Fruit fly (Drosophila melanogaster) whole organism, embryonic: Measurements from ENCODE around the gene CG31038.

Experiments used
- Atf3 ChIP-seq: fragments of 200-800 bp; sonication (Bioruptor generic); optimal IDR thresholded peaks from 3 replicates; lab custom pipeline; 2016; ENCODE audit warnings: missing biosample characterization, missing genetic modification characterization
- CG10366 ChIP-seq: fragments of 200-800 bp; sonication (Bioruptor generic); IDR thresholded peaks from 2 replicates; pipeline ENCODE4 v1.3.6; 2022; ENCODE audit warnings: missing biosample characterization, missing genetic modification characterization
- CG11093 ChIP-seq: fragments of 200-800 bp; sonication (Bioruptor generic); IDR thresholded peaks from 3 replicates; pipeline ENCODE4 v1.3.6; 2022; ENCODE audit warnings: missing biosample characterization, missing genetic modification characterization
- CG1233 ChIP-seq: fragments of 200-800 bp; sonication (Bioruptor generic); optimal IDR thresholded peaks from 4 replicates; lab custom pipeline; 2018; ENCODE audit warnings: missing biosample characterization, mild to moderate bottlenecking, missing genetic modification characterization
- CG15269 ChIP-seq: fragments of 200-800 bp; sonication (Bioruptor generic); optimal IDR thresholded peaks from 2 replicates; lab custom pipeline; 2018; ENCODE audit warnings: missing biosample characterization, mild to moderate bottlenecking, missing genetic modification characterization, moderate library complexity
- CG15601 ChIP-seq: fragments of 200-800 bp; sonication (Bioruptor generic); optimal IDR thresholded peaks from 3 replicates; lab custom pipeline; 2019; ENCODE audit warnings: missing biosample characterization, mild to moderate bottlenecking, missing genetic modification characterization, moderate library complexity
- CG18476 ChIP-seq: fragments of 200-800 bp; sonication (Bioruptor generic); optimal IDR thresholded peaks from 2 replicates; lab custom pipeline; 2016; ENCODE audit warnings: missing biosample characterization, mild to moderate bottlenecking, missing genetic modification characterization
- CG2116 ChIP-seq: fragments of 200-800 bp; sonication (Bioruptor generic); optimal IDR thresholded peaks from 3 replicates; lab custom pipeline; 2018; ENCODE audit warnings: missing biosample characterization, mild to moderate bottlenecking, missing genetic modification characterization
- CG3065 ChIP-seq: fragments of 200-800 bp; sonication (Bioruptor generic); optimal IDR thresholded peaks from 2 replicates; lab custom pipeline; 2016; ENCODE audit warnings: missing biosample characterization, missing genetic modification characterization
- CG34224 ChIP-seq: fragments of 200-800 bp; sonication (Bioruptor generic); IDR thresholded peaks from 3 replicates; pipeline ENCODE4 v1.3.6; 2022; ENCODE audit warnings: missing biosample characterization, missing genetic modification characterization; ENCODE audit not compliant: partially characterized antibody
- CG6175 ChIP-seq: fragments of 200-800 bp; sonication (Bioruptor generic); IDR thresholded peaks from 3 replicates; pipeline ENCODE4 v1.3.6; 2022; ENCODE audit warnings: missing biosample characterization, missing genetic modification characterization
- CG6254 ChIP-seq: fragments of 200-800 bp; sonication (Bioruptor generic); optimal IDR thresholded peaks from 3 replicates; lab custom pipeline; 2017; ENCODE audit warnings: mild to moderate bottlenecking, missing biosample characterization, missing genetic modification reagents, missing genetic modification characterization
- CG6272 ChIP-seq: fragments of 200-800 bp; sonication (Bioruptor generic); IDR thresholded peaks from 2 replicates; pipeline ENCODE4 v1.3.6; 2022; ENCODE audit warnings: missing biosample characterization, missing genetic modification characterization
- CG8281 ChIP-seq: fragments of 200-800 bp; sonication (Bioruptor generic); optimal IDR thresholded peaks from 2 replicates; lab custom pipeline; 2018; ENCODE audit warnings: missing biosample characterization, mild to moderate bottlenecking, missing genetic modification characterization, moderate library complexity
- CG8765 ChIP-seq: fragments of 200-800 bp; sonication (Bioruptor generic); IDR thresholded peaks from 2 replicates; pipeline ENCODE4 v1.3.6; 2022; ENCODE audit warnings: missing biosample characterization, missing genetic modification characterization
- CG9437 ChIP-seq: fragments of 200-800 bp; sonication (Bioruptor generic); optimal IDR thresholded peaks from 2 replicates; lab custom pipeline; 2018; ENCODE audit warnings: missing biosample characterization, mild to moderate bottlenecking, missing genetic modification characterization
- CG9817 ChIP-seq: fragments of 200-800 bp; sonication (Bioruptor generic); optimal IDR thresholded peaks from 2 replicates; lab custom pipeline; 2018; ENCODE audit warnings: missing biosample characterization, mild to moderate bottlenecking, missing genetic modification characterization, moderate library complexity
- Dfd ChIP-seq, 2 experiments: fragments of >200 bp; optimal IDR thresholded peaks; 2 replicates each; lab custom pipeline; 2017; ENCODE audit warnings: missing biosample characterization in 2 of 2, missing genetic modification characterization in 2 of 2
- Dref ChIP-seq: fragments of 200-800 bp; sonication (Bioruptor generic); IDR thresholded peaks from 2 replicates; pipeline ENCODE4 v1.3.6; 2022; ENCODE audit warnings: missing biosample characterization, missing genetic modification characterization
- Fer2 ChIP-seq: fragments of 200-800 bp; sonication (Bioruptor generic); optimal IDR thresholded peaks from 2 replicates; lab custom pipeline; 2018; ENCODE audit warnings: missing biosample characterization, mild to moderate bottlenecking, missing genetic modification characterization, moderate library complexity
- Gsc ChIP-seq: fragments of 200-800 bp; sonication (Bioruptor generic); IDR thresholded peaks from 2 replicates; pipeline ENCODE4 v1.3.6; 2022; ENCODE audit warnings: missing biosample characterization, missing genetic modification characterization
- Gug ChIP-seq: fragments of 200-800 bp; sonication (Bioruptor generic); IDR thresholded peaks from 4 replicates; pipeline ENCODE4 v1.3.6; 2022; ENCODE audit warnings: missing biosample characterization, missing genetic modification characterization
- HHEX ChIP-seq: fragments of 200-800 bp; sonication (Bioruptor generic); optimal IDR thresholded peaks from 3 replicates; lab custom pipeline; 2017; ENCODE audit warnings: missing biosample characterization, mild to moderate bottlenecking, missing genetic modification characterization, missing genetic modification reagents
- Jarid2 ChIP-seq: fragments of 200-800 bp; sonication (Bioruptor generic); optimal IDR thresholded peaks from 3 replicates; lab custom pipeline; 2017; ENCODE audit warnings: mild to moderate bottlenecking, missing biosample characterization, missing genetic modification reagents, missing genetic modification characterization
- MBD-R2 ChIP-seq: fragments of 200-800 bp; sonication (Bioruptor generic); IDR thresholded peaks from 2 replicates; pipeline ENCODE4 v1.3.6; 2022; ENCODE audit warnings: missing biosample characterization, missing genetic modification characterization
- Nf-YB ChIP-seq: fragments of 200-800 bp; sonication (Bioruptor generic); optimal IDR thresholded peaks from 3 replicates; lab custom pipeline; 2019; ENCODE audit warnings: missing biosample characterization, mild to moderate bottlenecking, missing genetic modification characterization, moderate library complexity
- Ptx1 ChIP-seq: fragments of 200-800 bp; sonication (Bioruptor generic); IDR thresholded peaks from 2 replicates; pipeline ENCODE4 v1.3.6; 2022; ENCODE audit warnings: missing biosample characterization, missing genetic modification characterization
- Scr ChIP-seq: fragments of 200-800 bp; sonication (Bioruptor generic); IDR thresholded peaks from 2 replicates; pipeline ENCODE4 v1.3.6; 2022; ENCODE audit warnings: missing biosample characterization, missing genetic modification characterization; ENCODE audit not compliant: partially characterized antibody
- Stat92E ChIP-seq, 3 experiments: fragments of >200 bp in 2 of 3; fragments of 200-800 bp in 1 of 3; sonication (Bioruptor generic) in 1 of 3; optimal IDR thresholded peaks; 2 replicates each; lab custom pipeline; 2017 to 2019; ENCODE audit warnings: missing biosample characterization in 3 of 3, missing genetic modification characterization in 3 of 3, mild to moderate bottlenecking in 1 of 3, moderate library complexity in 1 of 3
- Xbp1 ChIP-seq: fragments of 200-800 bp; sonication (Bioruptor generic); optimal IDR thresholded peaks from 3 replicates; lab custom pipeline; 2016; ENCODE audit warnings: missing biosample characterization, mild to moderate bottlenecking, missing genetic modification characterization
- bsh ChIP-seq, 2 experiments: fragments of 200-800 bp; sonication (Bioruptor generic); optimal IDR thresholded peaks; 2 replicates each; lab custom pipeline; 2017 to 2018; ENCODE audit warnings: mild to moderate bottlenecking in 2 of 2, missing biosample characterization in 2 of 2, missing genetic modification characterization in 2 of 2, moderate library complexity in 1 of 2
- cad ChIP-seq: fragments of >200 bp; optimal IDR thresholded peaks from 2 replicates; lab custom pipeline; 2017; ENCODE audit warnings: missing biosample characterization, missing genetic modification characterization
- corto ChIP-seq: fragments of 200-800 bp; sonication (Bioruptor generic); optimal IDR thresholded peaks from 2 replicates; lab custom pipeline; 2016; ENCODE audit warnings: missing biosample characterization, mild to moderate bottlenecking, missing genetic modification characterization, moderate library complexity
- cwo ChIP-seq: fragments of 200-800 bp; sonication (Bioruptor generic); optimal IDR thresholded peaks from 3 replicates; lab custom pipeline; 2017; ENCODE audit warnings: missing biosample characterization, missing genetic modification characterization, mild to moderate bottlenecking, moderate library complexity, missing genetic modification reagents
- disco-r ChIP-seq: fragments of 200-800 bp; sonication (Bioruptor generic); optimal IDR thresholded peaks from 2 replicates; lab custom pipeline; 2016; ENCODE audit warnings: missing biosample characterization, missing genetic modification characterization
- dmrt11E ChIP-seq: fragments of 200-800 bp; sonication (Bioruptor generic); optimal IDR thresholded peaks from 3 replicates; lab custom pipeline; 2018; ENCODE audit warnings: missing biosample characterization, mild to moderate bottlenecking, missing genetic modification characterization, moderate library complexity
- emc ChIP-seq: fragments of 200-800 bp; sonication (Bioruptor generic); optimal IDR thresholded peaks from 2 replicates; lab custom pipeline; 2016; ENCODE audit warnings: missing biosample characterization, missing genetic modification characterization
- fu2 ChIP-seq: fragments of 200-800 bp; sonication (Bioruptor generic); optimal IDR thresholded peaks from 2 replicates; lab custom pipeline; 2016; ENCODE audit warnings: missing biosample characterization, missing genetic modification characterization
- gcm2 ChIP-seq: fragments of 200-800 bp; sonication (Bioruptor generic); optimal IDR thresholded peaks from 2 replicates; lab custom pipeline; 2016; ENCODE audit warnings: missing biosample characterization, missing genetic modification characterization
- ind ChIP-seq: fragments of 200-800 bp; sonication (Bioruptor generic); optimal IDR thresholded peaks from 3 replicates; lab custom pipeline; 2016; ENCODE audit warnings: missing biosample characterization, missing genetic modification characterization
- insv ChIP-seq, 2 experiments: fragments of 200-800 bp; sonication (Bioruptor generic); optimal IDR thresholded peaks; 3 replicates each; lab custom pipeline; 2016 to 2018; ENCODE audit warnings: missing biosample characterization in 2 of 2, missing genetic modification characterization in 2 of 2
- kay ChIP-seq: fragments of 200-800 bp; sonication (Bioruptor generic); optimal IDR thresholded peaks from 2 replicates; lab custom pipeline; 2016; ENCODE audit warnings: missing biosample characterization, missing genetic modification characterization
- lab ChIP-seq: fragments of 200-800 bp; sonication (Bioruptor generic); optimal IDR thresholded peaks from 3 replicates; lab custom pipeline; 2017; ENCODE audit warnings: missing biosample characterization, missing genetic modification characterization, mild to moderate bottlenecking, moderate library complexity, missing genetic modification reagents
- org-1 ChIP-seq: fragments of 200-800 bp; sonication (Bioruptor generic); optimal IDR thresholded peaks from 2 replicates; lab custom pipeline; 2017; ENCODE audit warnings: missing biosample characterization, missing genetic modification characterization
- scrt ChIP-seq: fragments of 200-800 bp; sonication (Bioruptor generic); optimal IDR thresholded peaks from 2 replicates; lab custom pipeline; 2018; ENCODE audit warnings: missing biosample characterization, mild to moderate bottlenecking, missing genetic modification characterization, moderate library complexity
- shn ChIP-seq: fragments of 200-800 bp; sonication (Bioruptor generic); optimal IDR thresholded peaks from 3 replicates; lab custom pipeline; 2016; ENCODE audit warnings: missing biosample characterization, missing genetic modification characterization
- slou ChIP-seq: fragments of 200-800 bp; sonication (Bioruptor generic); optimal IDR thresholded peaks from 3 replicates; lab custom pipeline; 2016; ENCODE audit warnings: missing biosample characterization, missing genetic modification characterization
- zen2 ChIP-seq: fragments of 200-800 bp; sonication (Bioruptor generic); IDR thresholded peaks from 3 replicates; pipeline ENCODE4 v1.3.6; 2022; ENCODE audit warnings: missing biosample characterization, missing genetic modification characterization; ENCODE audit not compliant: partially characterized antibody

Gene CG31038

dm6 chr3R:29861432-29862249 is 15.2 kb upstream of the CG31038 start, which contains the start of the genes CG15514 and RpS8 (continued):
- TF ChIP-seq scrt (GFP tag; lab: Kevin White, UChicago) (peak; percentile 51), slou (no peak), CG18476 (GFP tag; lab: Kevin White, UChicago) (no peak), cwo (GFP tag; lab: Kevin White, UChicago) (peak; percentile 33), kay (no peak), insv (GFP tag; optimal IDR thresholded peaks at IDR 0.05; lab: Kevin White, UChicago) (peak in 1 of 2 experiments; percentile 55), cad (no peak), Fer2 (tag; lab: Kevin White, UChicago) (peak; percentile 67), CG15601 (tag; lab: Kevin White, UChicago) (peak; percentile 71), CG34224 (no peak), disco-r (no peak), CG6254 (GFP tag; lab: Kevin White, UChicago) (peak; percentile 35), ind (GFP tag; lab: Kevin White, UChicago) (peak; percentile 42), HHEX (GFP tag; lab: Kevin White, UChicago) (peak; percentile 68), CG9817 (tag; lab: Kevin White, UChicago) (peak; percentile 63), CG6272 (no peak), CG1233 (GFP tag; lab: Kevin White, UChicago) (peak; percentile 65), corto (GFP tag; lab: Kevin White, UChicago) (no peak), CG10366 (GFP tag; lab: Robert Waterston, UW) (peak; percentile 31; the same call in 1 of the 2 replicates), lab (GFP tag; lab: Kevin White, UChicago) (peak; percentile 84), zen2 (no peak), Ptx1 (peak; percentile 37; the same call in 1 of the 2 replicates), shn (GFP tag; lab: Kevin White, UChicago) (no peak), Dref (no peak), Xbp1 (GFP tag; lab: Kevin White, UChicago) (peak; percentile 64), CG11093 (no peak), CG8765 (GFP tag; lab: Robert Waterston, UW) (no peak), emc (GFP tag; lab: Kevin White, UChicago) (peak; percentile 3), Atf3 (GFP tag; lab: Kevin White, UChicago) (no peak), fu2 (no peak), CG8281 (tag; lab: Kevin White, UChicago) (no peak), CG2116 (GFP tag; lab: Kevin White, UChicago) (peak; percentile 71), Gug (GFP tag; lab: Robert Waterston, UW) (peak; percentile 11; the same call in 1 of the 4 replicates), MBD-R2 (GFP tag; lab: Robert Waterston, UW) (peak; percentile 67), CG6175 (no peak), Gsc (GFP tag; lab: Robert Waterston, UW) (no peak), Stat92E (GFP tag; optimal IDR thresholded peaks at IDR 0.05; lab: Kevin White, UChicago) (no peak), CG15269 (tag; lab: Kevin White, UChicago) (peak; percentile 60), Jarid2 (GFP tag; lab: Kevin White, UChicago) (no peak), CG9437 (GFP tag; lab: Kevin White, UChicago) (no peak), Scr (GFP tag; lab: Robert Waterston, UW) (no peak), bsh (GFP tag; optimal IDR thresholded peaks at IDR 0.05; lab: Kevin White, UChicago) (peak in 1 of 2 experiments; percentile 51), CG3065 (GFP tag; lab: Kevin White, UChicago) (no peak), Dfd (GFP tag; optimal IDR thresholded peaks at IDR 0.05; lab: Kevin White, UChicago) (no peak), gcm2 (GFP tag; lab: Kevin White, UChicago) (no peak), Nf-YB (GFP tag; lab: Kevin White, UChicago) (peak; percentile 30), dmrt11E (tag; lab: Kevin White, UChicago) (peak; percentile 57), org-1 (GFP tag; lab: Kevin White, UChicago) (peak; percentile 44)
